Fruit fly (Drosophila melanogaster) Kc167 (cell line): Measurements from ENCODE around the gene CG17637.
"Not testable (repeated sequence)": the region's sequence is repeated elsewhere in the genome, so short reads cannot be mapped to it uniquely, and the experiment has no call there.

ENCODE experiments used
- Myc ChIP-seq: fragments of >200 bp; optimal IDR thresholded peaks from 2 replicates; lab custom pipeline; 2017; ENCODE audit warnings: missing external identifiers
- Sin3A ChIP-seq: fragments of >200 bp; optimal IDR thresholded peaks from 2 replicates; lab custom pipeline; 2018; ENCODE audit warnings: missing external identifiers
- h ChIP-seq: fragments of >200 bp; optimal IDR thresholded peaks from 3 replicates; lab custom pipeline; 2018; ENCODE audit warnings: missing external identifiers
- insv ChIP-seq: fragments of >200 bp; optimal IDR thresholded peaks from 3 replicates; lab custom pipeline; 2018; ENCODE audit warnings: missing external identifiers
- psq ChIP-seq: fragments of >200 bp; optimal IDR thresholded peaks from 2 replicates; lab custom pipeline; 2017; ENCODE audit warnings: missing external identifiers
- ttk ChIP-seq: sonication (Bioruptor generic); optimal IDR thresholded peaks from 2 replicates; lab custom pipeline; 2017; ENCODE audit warnings: missing external identifiers

The CG17637 gene

dm6 chr3L:20503886-20504285 is at the start of gene CG17637:
Gene CG17637, plus strand, starts transcription at chr3L:20504186.
- not testable (repeated sequence) for TF ChIP-seq ttk, insv, Myc (lab: Kevin White, UChicago)

- no peak for TF ChIP-seq Myc (lab: Kevin White, UChicago)
- TF ChIP-seq insv (lab: Kevin White, UChicago), result no peak
- TF ChIP-seq psq (lab: Kevin White, UChicago), result no peak
- TF ChIP-seq h, result no peak
- no peak for TF ChIP-seq Sin3A (lab: Kevin White, UChicago)
- TF ChIP-seq ttk (lab: Kevin White, UChicago), result no peak
Measured at dm6 chr3L:20460383-20460782, 43.6 kb upstream of the CG17637 start, which contains the start of gene mag. Gene mag, plus strand, starts transcription at chr3L:20460683.

- TF ChIP-seq Myc (lab: Kevin White, UChicago) (no peak), h (no peak), ttk (lab: Kevin White, UChicago) (no peak), Sin3A (lab: Kevin White, UChicago) (no peak), psq (lab: Kevin White, UChicago) (no peak), insv (lab: Kevin White, UChicago) (no peak)
Measured at dm6 chr3L:20462391-20462790, 41.6 kb upstream of the CG17637 start.

- TF ChIP-seq ttk (lab: Kevin White, UChicago) (no peak), h (no peak), Myc (lab: Kevin White, UChicago) (no peak), Sin3A (lab: Kevin White, UChicago) (no peak), insv (lab: Kevin White, UChicago) (no peak), psq (lab: Kevin White, UChicago) (no peak)
Measured at dm6 chr3L:20464677-20465076, 39.3 kb upstream of the CG17637 start, which contains the start of gene atk. Gene atk, minus strand, starts transcription at chr3L:20464862.

dm6 chr3L:20465941-20466340 is 38.0 kb upstream of the CG17637 start, which contains the start of gene CG42764:
Gene CG42764, minus strand, starts transcription at chr3L:20466041.
- no peak for TF ChIP-seq Myc (lab: Kevin White, UChicago)
- no peak for TF ChIP-seq psq (lab: Kevin White, UChicago)
- TF ChIP-seq insv (lab: Kevin White, UChicago), result no peak
- no peak for TF ChIP-seq ttk (lab: Kevin White, UChicago)
- TF ChIP-seq Sin3A (lab: Kevin White, UChicago), result no peak

- TF ChIP-seq Sin3A (lab: Kevin White, UChicago), result no peak
- TF ChIP-seq Myc (lab: Kevin White, UChicago), result no peak
- TF ChIP-seq ttk (lab: Kevin White, UChicago), result no peak
- no peak for TF ChIP-seq psq (lab: Kevin White, UChicago)
- no peak for TF ChIP-seq insv (lab: Kevin White, UChicago)
- TF ChIP-seq h, result no peak
Measured at dm6 chr3L:20466599-20466998, 37.4 kb upstream of the CG17637 start, which contains the start of gene Tdh. Gene Tdh, plus strand, starts transcription at chr3L:20466944.

dm6 chr3L:20467433-20467832 is 36.6 kb upstream of the CG17637 start:
- TF ChIP-seq insv (lab: Kevin White, UChicago) (no peak), ttk (lab: Kevin White, UChicago) (no peak), psq (lab: Kevin White, UChicago) (no peak), h (no peak), Myc (lab: Kevin White, UChicago) (no peak), Sin3A (lab: Kevin White, UChicago) (no peak)

- no peak for TF ChIP-seq insv (lab: Kevin White, UChicago)
Measured at dm6 chr3L:20470991-20471498, 32.9 kb upstream of the CG17637 start.

dm6 chr3L:20471499-20472313 is 32.3 kb upstream of the CG17637 start:
- TF ChIP-seq Myc (lab: Kevin White, UChicago) (no peak), Sin3A (lab: Kevin White, UChicago) (no peak), h (no peak), psq (lab: Kevin White, UChicago) (no peak), insv (lab: Kevin White, UChicago) (no peak)

- TF ChIP-seq Myc (lab: Kevin White, UChicago) (no peak), ttk (lab: Kevin White, UChicago) (no peak), insv (lab: Kevin White, UChicago) (no peak), h (no peak), Sin3A (lab: Kevin White, UChicago) (no peak), psq (lab: Kevin White, UChicago) (no peak)
Measured at dm6 chr3L:20472607-20473006, 31.4 kb upstream of the CG17637 start.

dm6 chr3L:20473021-20473799 is 30.8 kb upstream of the CG17637 start, which contains the start of the genes CG32428 and CG5969:
Gene CG32428, minus strand, starts transcription at chr3L:20473723.
Gene CG5969, plus strand, starts transcription at chr3L:20473783.
- TF ChIP-seq psq (lab: Kevin White, UChicago), result no peak
- TF ChIP-seq Myc (lab: Kevin White, UChicago), result no peak
- TF ChIP-seq Sin3A (lab: Kevin White, UChicago), result no peak
- no peak for TF ChIP-seq ttk (lab: Kevin White, UChicago)
- TF ChIP-seq h, result no peak
- no peak for TF ChIP-seq insv (lab: Kevin White, UChicago)
